Fruit fly (Drosophila melanogaster): ENCODE measurements around the gene CG14115.

dm6 chr3L:13074084-13074624, 12.9 kb upstream of the CG14115 start:
- no peak for TF ChIP-seq psq (optimal IDR thresholded peaks at IDR 0.05)
- TF ChIP-seq CG8478 (optimal IDR thresholded peaks at IDR 0.05): no peak
- no peak for TF ChIP-seq pan (optimal IDR thresholded peaks at IDR 0.05)
- TF ChIP-seq usp (GFP tag; optimal IDR thresholded peaks at IDR 0.05): no peak
- no peak for TF ChIP-seq Dll (optimal IDR thresholded peaks at IDR 0.05)

Data from whole organism.